Worm (Caenorhabditis elegans): ENCODE measurements around the gene tsp-21.

The tsp-21 gene

DNA sequence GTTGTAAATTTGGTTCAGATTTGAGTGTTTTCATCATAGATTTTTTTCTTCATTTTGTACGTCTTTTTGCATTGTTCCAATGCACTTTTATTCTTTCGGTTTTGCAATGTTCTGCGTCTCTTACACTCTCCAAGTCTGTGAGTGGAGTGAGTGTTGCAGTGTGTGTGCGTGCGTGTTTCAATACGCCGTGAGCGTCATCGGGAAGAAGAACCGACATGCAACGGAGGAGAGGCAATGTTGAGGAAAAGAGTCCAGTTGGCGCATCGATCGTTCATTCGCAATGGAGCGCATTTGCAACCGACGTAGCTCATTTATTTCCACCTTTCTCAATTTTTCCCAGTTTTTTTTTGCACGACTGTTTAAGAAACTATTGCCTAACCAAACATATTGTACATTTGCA is 26.4 kb downstream of the tsp-21 start, which contains the start of gene ZC506.1 (continued):
- peak; percentile 50 for TF ChIP-seq pag-3 (tag; optimal IDR thresholded peaks at IDR 0.05; ENCODE audit: borderline replicate concordance)
- peak; percentile 89 for TF ChIP-seq pros-1 (tag; optimal IDR thresholded peaks at IDR 0.05)
- TF ChIP-seq pax-1 (tag; optimal IDR thresholded peaks at IDR 0.05) = peak; percentile 15
- TF ChIP-seq unc-3 (GFP tag; conservative IDR thresholded peaks at IDR 0.05) = no peak
- peak; percentile 43 for TF ChIP-seq unc-3 (tag; optimal IDR thresholded peaks at IDR 0.05)
- TF ChIP-seq dmd-4 (tag; optimal IDR thresholded peaks at IDR 0.05; ENCODE audit: borderline replicate concordance) = peak; percentile 2
- TF ChIP-seq ceh-30 (tag; optimal IDR thresholded peaks at IDR 0.05) = peak; percentile 74

ce11 chrX:9962535-9962934 is 30.4 kb downstream of the tsp-21 start:
- TF ChIP-seq ceh-14 (tag; optimal IDR thresholded peaks at IDR 0.05) (no peak), hlh-6 (tag; optimal IDR thresholded peaks at IDR 0.05) (no peak), nhr-11 (tag; optimal IDR thresholded peaks at IDR 0.05) (no peak), K02D7.2 (tag; optimal IDR thresholded peaks at IDR 0.05) (no peak), pag-3 (tag; optimal IDR thresholded peaks at IDR 0.05; ENCODE audit: borderline replicate concordance) (no peak), mec-3 (tag; optimal IDR thresholded peaks at IDR 0.05; ENCODE audit: borderline replicate concordance) (no peak), nfya-1 (tag; optimal IDR thresholded peaks at IDR 0.05) (no peak), madf-2 (tag; optimal IDR thresholded peaks at IDR 0.05) (no peak), unc-3 (GFP tag; conservative IDR thresholded peaks at IDR 0.05) (no peak), unc-3 (tag; optimal IDR thresholded peaks at IDR 0.05) (no peak), sox-4 (tag; optimal IDR thresholded peaks at IDR 0.05) (no peak), ceh-19 (GFP tag; optimal IDR thresholded peaks at IDR 0.05) (no peak), unc-55 (GFP tag; optimal IDR thresholded peaks at IDR 0.05) (no peak), ceh-9 (tag; optimal IDR thresholded peaks at IDR 0.05) (no peak), unc-42 (tag; optimal IDR thresholded peaks at IDR 0.05) (no peak), C38D4.7 (GFP tag; optimal IDR thresholded peaks at IDR 0.05) (no peak)

- TF ChIP-seq nhr-232 (tag; optimal IDR thresholded peaks at IDR 0.05) (no peak), zip-5 (tag; optimal IDR thresholded peaks at IDR 0.05) (no peak), tbx-7 (tag; optimal IDR thresholded peaks at IDR 0.05) (no peak)
These were observed 33.1 kb downstream of the tsp-21 start, which contains the start of gene pssy-1 for ce11 chrX:9965275-9965674. Gene pssy-1 (plus strand): TSS chrX:9965592.

DNA sequence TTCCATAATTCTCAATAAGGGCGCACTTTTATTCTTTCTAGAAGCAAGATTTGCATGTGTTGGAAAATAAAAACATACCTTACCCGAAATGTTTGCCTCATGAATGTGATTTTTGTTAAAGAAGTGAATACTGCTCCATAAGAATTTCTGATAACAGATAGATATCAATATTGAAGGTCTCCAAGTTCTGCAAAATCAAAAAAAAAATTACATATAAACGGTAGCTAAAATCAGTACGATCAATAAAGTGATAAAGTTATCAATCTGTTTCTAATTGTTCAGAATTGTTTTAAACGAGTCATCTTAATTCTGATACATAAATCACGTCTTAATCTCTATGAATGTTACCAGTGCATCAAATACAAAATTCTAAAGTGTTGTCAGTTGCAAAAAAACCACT is 44.0 kb downstream of the tsp-21 start, which contains the start of gene mgl-1:
mgl-1 (minus strand) TSS at position 101 of the 400 bp plus-strand sequence.
- TF ChIP-seq ceh-6 (GFP tag; optimal IDR thresholded peaks at IDR 0.05) (no peak), pros-1 (tag; optimal IDR thresholded peaks at IDR 0.05) (no peak), rnt-1 (tag; optimal IDR thresholded peaks at IDR 0.05) (no peak), hlh-13 (GFP tag; optimal IDR thresholded peaks at IDR 0.05) (no peak), ahr-1 (tag; optimal IDR thresholded peaks at IDR 0.05) (no peak), lim-6 (tag; optimal IDR thresholded peaks at IDR 0.05) (no peak), pat-9 (tag; optimal IDR thresholded peaks at IDR 0.05) (no peak), ceh-2 (tag; optimal IDR thresholded peaks at IDR 0.05) (no peak), sdc-2 (tag; optimal IDR thresholded peaks at IDR 0.05) (no peak), ceh-18 (tag; optimal IDR thresholded peaks at IDR 0.05) (no peak), zip-5 (tag; optimal IDR thresholded peaks at IDR 0.05) (no peak), dmd-4 (tag; optimal IDR thresholded peaks at IDR 0.05; ENCODE audit: borderline replicate concordance) (no peak), tbx-2 (tag; optimal IDR thresholded peaks at IDR 0.05) (no peak), hlh-30 (tag; optimal IDR thresholded peaks at IDR 0.05; ENCODE audit: insufficient read depth) (no peak), unc-55 (GFP tag; optimal IDR thresholded peaks at IDR 0.05) (no peak), tbx-7 (tag; optimal IDR thresholded peaks at IDR 0.05) (no peak)

- no peak for TF ChIP-seq hlh-8 (tag; optimal IDR thresholded peaks at IDR 0.05)
- TF ChIP-seq fkh-10 (GFP tag; optimal IDR thresholded peaks at IDR 0.05) = no peak
- TF ChIP-seq ceh-31 (tag; optimal IDR thresholded peaks at IDR 0.05) = no peak
- no peak for TF ChIP-seq rnt-1 (tag; optimal IDR thresholded peaks at IDR 0.05)
- no peak for TF ChIP-seq ceh-48 (tag; optimal IDR thresholded peaks at IDR 0.05)
- TF ChIP-seq K09A11.1 (tag; optimal IDR thresholded peaks at IDR 0.05; ENCODE audit: insufficient read depth) = no peak
- TF ChIP-seq dve-1 (tag; optimal IDR thresholded peaks at IDR 0.05) = no peak
- no peak for TF ChIP-seq eyg-1 (tag; optimal IDR thresholded peaks at IDR 0.05)
- no peak for TF ChIP-seq T23F11.4 (GFP tag; optimal IDR thresholded peaks at IDR 0.05)
- TF ChIP-seq ceh-24 (tag; optimal IDR thresholded peaks at IDR 0.05) = no peak
- no peak for TF ChIP-seq ztf-16 (tag; optimal IDR thresholded peaks at IDR 0.05)
- TF ChIP-seq ceh-19 (GFP tag; optimal IDR thresholded peaks at IDR 0.05) = no peak
- no peak for TF ChIP-seq ceh-9 (tag; optimal IDR thresholded peaks at IDR 0.05)
These were observed 49.1 kb downstream of the tsp-21 start for ce11 chrX:9981259-9981658.

Measured in whole organism, late embryonic.